Worm (Caenorhabditis elegans) whole organism, young adult: ENCODE measurements around the gene snf-5.

Source experiments
- C17E4.6 ChIP-seq: fragments of 200-800 bp; sonication (Bioruptor generic); IDR thresholded peaks from 2 replicates; pipeline ENCODE4 v1.3.6; 2022; ENCODE audit warnings: missing genetic modification reagents, missing genetic modification characterization, missing compliant biosample characterization
- T26A5.8 ChIP-seq: sonication (generic microtip); optimal IDR thresholded peaks from 2 replicates; lab custom pipeline; 2016; ENCODE audit warnings: missing genetic modification characterization, missing compliant biosample characterization
- ceh-40 ChIP-seq: fragments of 200-800 bp; sonication (Bioruptor generic); IDR thresholded peaks from 2 replicates; pipeline ENCODE4 v1.3.6; 2022; ENCODE audit warnings: missing genetic modification characterization, missing compliant biosample characterization
- ceh-79 ChIP-seq: sonication (generic microtip); optimal IDR thresholded peaks from 2 replicates; lab custom pipeline; 2017; ENCODE audit warnings: mild to moderate bottlenecking, missing genetic modification characterization, missing compliant biosample characterization
- nfya-1 ChIP-seq: sonication (generic microtip); optimal IDR thresholded peaks from 2 replicates; lab custom pipeline; 2017; ENCODE audit warnings: antibody characterized with exemption, missing compliant biosample characterization, missing genetic modification characterization, borderline replicate concordance; ENCODE audit not compliant: insufficient read depth
- pha-4 ChIP-seq: fragments of 150-350 bp; sonication (generic microtip); optimal IDR thresholded peaks from 2 replicates; lab custom pipeline; 2014; ENCODE audit warnings: missing biosample characterization, missing genetic modification reagents, missing genetic modification characterization

DNA sequence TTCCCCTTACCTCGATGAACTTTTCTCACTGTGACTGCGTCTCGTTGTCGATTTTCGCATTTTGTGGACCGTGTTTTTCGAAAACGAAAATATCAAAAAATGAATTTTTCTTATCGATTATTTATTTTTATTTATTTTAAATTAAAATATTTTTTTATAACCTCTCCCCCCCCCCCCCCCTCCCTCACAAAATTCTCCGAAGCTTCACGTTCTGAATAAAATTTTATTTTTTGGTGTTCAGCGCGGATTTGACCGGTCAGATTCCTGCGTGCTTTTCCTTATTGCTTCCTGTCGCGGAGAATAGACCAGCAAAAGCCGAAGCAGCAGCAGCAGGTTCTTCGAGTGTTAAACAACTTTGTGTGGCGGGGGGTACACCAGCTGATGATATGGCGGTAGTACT lies 47.1 kb downstream of the snf-5 start, which contains the start of gene Y46G5A.22:
- TF ChIP-seq ceh-40 (GFP tag; lab: Robert Waterston, UW): no peak
- TF ChIP-seq T26A5.8 (tag; lab: Kevin White, UChicago): no peak
- no peak for TF ChIP-seq C17E4.6
- no peak for TF ChIP-seq nfya-1 (tag; lab: Kevin White, UChicago)
- TF ChIP-seq ceh-79 (tag; lab: Kevin White, UChicago): no peak
- TF ChIP-seq pha-4 (tag; lab: Kevin White, UChicago): no peak
